Fruit fly (Drosophila melanogaster): ENCODE data around the gene vari.

- TF ChIP-seq Gug (GFP tag; IDR thresholded peaks at IDR 0.05) = peak; percentile 37; the same call in 1 of the 2 replicates
- no peak for TF ChIP-seq esn (GFP tag; optimal IDR thresholded peaks at IDR 0.05)
- no peak for TF ChIP-seq CG31627 (GFP tag; optimal IDR thresholded peaks at IDR 0.05)
- peak; percentile 73 for TF ChIP-seq Eip78C (GFP tag)
- peak; percentile 65 for TF ChIP-seq Eip93F (GFP tag; optimal IDR thresholded peaks at IDR 0.05)
- TF ChIP-seq CG11762 (GFP tag; optimal IDR thresholded peaks at IDR 0.05; ENCODE audit: insufficient read depth) = peak; percentile 37
Measured at dm6 chr2L:20821249-20822024, 24.6 kb upstream of the vari start.
